Worm (Caenorhabditis elegans) whole organism, L3 larva: Measurements from ENCODE around the gene arrd-28.

ENCODE experiments used
- egl-5 ChIP-seq: fragments of 150-350 bp; optimal IDR thresholded peaks from 2 replicates; lab custom pipeline; 2017; ENCODE audit warnings: missing biosample characterization, missing genetic modification reagents, missing genetic modification characterization, inconsistent platforms
- elt-3 ChIP-seq, 3 experiments: fragments of 150-350 bp in 1 of 3; sonication (generic microtip) in 2 of 3; optimal IDR thresholded peaks; 2 replicates in 2 of 3; 4 replicates in 1 of 3; lab custom pipeline; 2014 to 2017; ENCODE audit warnings: missing biosample characterization in 3 of 3, missing genetic modification characterization in 3 of 3
- fkh-2 ChIP-seq: fragments of 150-350 bp; optimal IDR thresholded peaks from 2 replicates; lab custom pipeline; 2014; ENCODE audit warnings: missing biosample characterization, missing genetic modification reagents, missing genetic modification characterization
- skn-1 ChIP-seq: fragments of 150-350 bp; optimal IDR thresholded peaks from 2 replicates; lab custom pipeline; 2014; ENCODE audit warnings: missing biosample characterization, missing genetic modification characterization

DNA sequence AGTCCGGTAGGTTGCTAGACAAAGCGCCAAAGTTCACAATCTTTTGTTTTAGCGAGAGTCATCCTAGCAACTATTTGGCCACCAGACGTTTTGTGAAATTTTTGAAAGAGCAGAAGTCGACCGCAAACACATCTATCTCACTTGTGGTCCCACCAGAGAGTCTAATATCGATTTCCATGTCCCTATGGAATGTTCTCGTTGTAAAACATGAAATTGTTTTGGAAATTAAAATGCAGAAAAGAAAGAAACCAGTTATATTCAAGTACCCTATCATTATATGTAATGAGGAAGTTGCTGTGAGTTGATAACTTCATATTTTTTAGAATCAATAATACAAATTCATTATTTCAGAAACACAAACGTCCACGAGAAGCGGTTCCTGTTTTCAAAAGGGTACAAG lies 913 bp downstream of the arrd-28 start:
- TF ChIP-seq fkh-2 (tag; lab: Kevin White, UChicago): no peak
- no peak for TF ChIP-seq skn-1 (tag; lab: Kevin White, UChicago)
- TF ChIP-seq egl-5: no peak
- TF ChIP-seq elt-3 (tag; optimal IDR thresholded peaks at IDR 0.05; lab: Kevin White, UChicago): no peak
